Fruit fly (Drosophila melanogaster) whole organism, embryonic: ENCODE data around the gene CG45045.

Experiments
- Adf1 ChIP-seq: fragments of 200-800 bp; sonication (Bioruptor generic); IDR thresholded peaks from 2 replicates; pipeline ENCODE4 v1.3.6; 2022; ENCODE audit warnings: missing biosample characterization, missing genetic modification characterization
- Bdp1 ChIP-seq: fragments of 200-800 bp; sonication (Bioruptor generic); optimal IDR thresholded peaks from 3 replicates; lab custom pipeline; 2016; ENCODE audit warnings: missing biosample characterization, missing genetic modification characterization
- CG12659 ChIP-seq: fragments of 200-800 bp; sonication (Bioruptor generic); optimal IDR thresholded peaks from 3 replicates; lab custom pipeline; 2017; ENCODE audit warnings: mild to moderate bottlenecking, missing biosample characterization, missing genetic modification reagents, missing genetic modification characterization
- CG9437 ChIP-seq: fragments of 200-800 bp; sonication (Bioruptor generic); optimal IDR thresholded peaks from 2 replicates; lab custom pipeline; 2018; ENCODE audit warnings: missing biosample characterization, mild to moderate bottlenecking, missing genetic modification characterization
- Hand ChIP-seq: fragments of 200-800 bp; sonication (Bioruptor generic); optimal IDR thresholded peaks from 2 replicates; lab custom pipeline; 2017; ENCODE audit warnings: mild to moderate bottlenecking, missing biosample characterization, missing genetic modification reagents, missing genetic modification characterization
- Sox102F ChIP-seq: fragments of 200-800 bp; sonication (Bioruptor generic); optimal IDR thresholded peaks from 2 replicates; lab custom pipeline; 2018; ENCODE audit warnings: missing biosample characterization, mild to moderate bottlenecking, missing genetic modification characterization, moderate library complexity
- amos ChIP-seq: fragments of 200-800 bp; sonication (Bioruptor generic); IDR thresholded peaks from 2 replicates; pipeline ENCODE4 v1.3.6; 2022; ENCODE audit warnings: missing biosample characterization, missing genetic modification characterization; ENCODE audit not compliant: partially characterized antibody
- cas ChIP-seq: fragments of 200-800 bp; sonication (Bioruptor generic); IDR thresholded peaks from 2 replicates; pipeline ENCODE4 v1.3.6; 2022; ENCODE audit warnings: missing biosample characterization, missing genetic modification characterization
- fru ChIP-seq: fragments of >200 bp; optimal IDR thresholded peaks from 2 replicates; lab custom pipeline; 2017
- jumu ChIP-seq: fragments of 200-800 bp; sonication (Bioruptor generic); optimal IDR thresholded peaks from 3 replicates; lab custom pipeline; 2016; ENCODE audit warnings: missing biosample characterization, missing genetic modification characterization
- sc ChIP-seq, 3 experiments: fragments of >200 bp in 2 of 3; fragments of 200-800 bp in 1 of 3; sonication (Bioruptor generic) in 1 of 3; optimal IDR thresholded peaks; 2 replicates in 2 of 3; 3 replicates in 1 of 3; lab custom pipeline; 2017; ENCODE audit warnings: mild to moderate bottlenecking in 1 of 3, missing biosample characterization in 1 of 3, missing genetic modification characterization in 1 of 3, missing genetic modification reagents in 1 of 3
- ttk ChIP-seq: fragments of 200-800 bp; sonication (Bioruptor generic); IDR thresholded peaks from 2 replicates; pipeline ENCODE4 v2.1.2; 2022; ENCODE audit warnings: missing biosample characterization, missing genetic modification characterization
- zen ChIP-seq: fragments of 200-800 bp; sonication (Bioruptor generic); optimal IDR thresholded peaks from 3 replicates; lab custom pipeline; 2018; ENCODE audit warnings: missing biosample characterization, mild to moderate bottlenecking, missing genetic modification characterization, moderate library complexity

- no peak for TF ChIP-seq Hand
- no peak for TF ChIP-seq sc (optimal IDR thresholded peaks at IDR 0.05; lab: Kevin White, UChicago)
- TF ChIP-seq sc (GFP tag; optimal IDR thresholded peaks at IDR 0.05; lab: Kevin White, UChicago) = no peak
- no peak for TF ChIP-seq CG12659 (GFP tag; lab: Kevin White, UChicago)
- TF ChIP-seq zen (tag; lab: Kevin White, UChicago) = no peak
- peak; percentile 81 for TF ChIP-seq amos (GFP tag; lab: Robert Waterston, UW)
- TF ChIP-seq Bdp1 (GFP tag; lab: Kevin White, UChicago) = peak; percentile 99
- no peak for TF ChIP-seq fru
- no peak for TF ChIP-seq ttk (GFP tag; lab: Robert Waterston, UW)
- TF ChIP-seq Sox102F (GFP tag; lab: Kevin White, UChicago) = no peak
- TF ChIP-seq CG9437 = no peak
- TF ChIP-seq cas = no peak
- TF ChIP-seq jumu = no peak
- no peak for TF ChIP-seq Adf1
These were observed 42.8 kb upstream of the CG45045 start for dm6 chr3R:17624549-17624948.
